Worm (Caenorhabditis elegans) whole organism, L2 larva: ENCODE measurements around the gene nhr-185.

Source experiments
- F13H6.1 ChIP-seq: sonication (generic microtip); optimal IDR thresholded peaks from 2 replicates; lab custom pipeline; 2016; ENCODE audit warnings: missing genetic modification characterization, missing compliant biosample characterization
- ZK546.5 ChIP-seq: sonication (generic microtip); optimal IDR thresholded peaks from 2 replicates; lab custom pipeline; 2017; ENCODE audit warnings: missing biosample characterization, missing genetic modification characterization
- alr-1 ChIP-seq: fragments of 150-350 bp; optimal IDR thresholded peaks from 2 replicates; lab custom pipeline; 2014; ENCODE audit warnings: missing biosample characterization, missing genetic modification characterization
- ama-1 ChIP-seq: fragments of 150-350 bp; optimal IDR thresholded peaks from 2 replicates; lab custom pipeline; 2018; ENCODE audit warnings: inconsistent platforms
- crh-2 ChIP-seq: sonication (generic microtip); optimal IDR thresholded peaks from 2 replicates; lab custom pipeline; 2017; ENCODE audit warnings: missing biosample characterization, missing genetic modification characterization
- dmd-4 ChIP-seq: sonication (generic microtip); optimal IDR thresholded peaks from 2 replicates; lab custom pipeline; 2017; ENCODE audit warnings: missing biosample characterization, missing genetic modification characterization
- egl-27 ChIP-seq: sonication (generic microtip); optimal IDR thresholded peaks from 3 replicates; lab custom pipeline; 2017; ENCODE audit warnings: missing biosample characterization, missing genetic modification reagents, missing genetic modification characterization
- nhr-237 ChIP-seq: fragments of 150-350 bp; optimal IDR thresholded peaks from 2 replicates; lab custom pipeline; 2014; ENCODE audit warnings: missing biosample characterization, missing genetic modification characterization
- nhr-6 ChIP-seq: fragments of 150-350 bp; optimal IDR thresholded peaks from 2 replicates; lab custom pipeline; 2014; ENCODE audit warnings: missing biosample characterization, missing genetic modification characterization
- unc-62 ChIP-seq: fragments of 150-350 bp; optimal IDR thresholded peaks from 2 replicates; lab custom pipeline; 2014; ENCODE audit warnings: missing biosample characterization, missing genetic modification reagents, missing genetic modification characterization
- ztf-11 ChIP-seq: sonication (generic microtip); optimal IDR thresholded peaks from 2 replicates; lab custom pipeline; 2017; ENCODE audit warnings: missing biosample characterization, missing genetic modification characterization

- TF ChIP-seq nhr-237, result no peak
- no peak for TF ChIP-seq ama-1
- TF ChIP-seq crh-2 (tag; lab: Kevin White, UChicago), result no peak
- no peak for TF ChIP-seq ztf-11 (tag; lab: Kevin White, UChicago)
- TF ChIP-seq nhr-6 (tag; lab: Kevin White, UChicago), result no peak
- TF ChIP-seq alr-1 (tag; lab: Kevin White, UChicago), result no peak
- no peak for TF ChIP-seq egl-27 (tag; lab: Kevin White, UChicago)
- TF ChIP-seq dmd-4, result no peak
- TF ChIP-seq ZK546.5, result no peak
- TF ChIP-seq F13H6.1 (tag; lab: Kevin White, UChicago), result no peak
- TF ChIP-seq unc-62, result no peak
These were observed 18.1 kb upstream of the nhr-185 start for ce11 chrV:3865273-3865672.
